Worm (Caenorhabditis elegans) whole organism, L2 larva: ENCODE measurements around the gene F08B12.11.

Source experiments
- ama-1 ChIP-seq: fragments of 150-350 bp; optimal IDR thresholded peaks from 2 replicates; lab custom pipeline; 2018; ENCODE audit warnings: inconsistent platforms
- blmp-1 ChIP-seq: sonication (generic microtip); optimal IDR thresholded peaks from 2 replicates; lab custom pipeline; 2017; ENCODE audit warnings: missing genetic modification characterization, mild to moderate bottlenecking, missing compliant biosample characterization, antibody characterized with exemption, moderate library complexity; ENCODE audit not compliant: insufficient read depth
- fos-1 ChIP-seq: fragments of 150-350 bp; optimal IDR thresholded peaks from 2 replicates; lab custom pipeline; 2014; ENCODE audit warnings: missing biosample characterization, missing genetic modification characterization
- gmeb-1 ChIP-seq: fragments of 150-350 bp; optimal IDR thresholded peaks from 2 replicates; lab custom pipeline; 2014; ENCODE audit warnings: missing biosample characterization, missing genetic modification characterization
- nhr-10 ChIP-seq: sonication (generic microtip); optimal IDR thresholded peaks from 2 replicates; lab custom pipeline; 2017; ENCODE audit warnings: missing biosample characterization, missing genetic modification characterization
- nhr-23 ChIP-seq: fragments of 150-350 bp; optimal IDR thresholded peaks from 2 replicates; lab custom pipeline; 2014; ENCODE audit warnings: missing biosample characterization, missing genetic modification reagents, missing genetic modification characterization
- nhr-237 ChIP-seq: fragments of 150-350 bp; optimal IDR thresholded peaks from 2 replicates; lab custom pipeline; 2014; ENCODE audit warnings: missing biosample characterization, missing genetic modification characterization
- nhr-25 ChIP-seq: fragments of 150-350 bp; sonication (generic microtip); optimal IDR thresholded peaks from 3 replicates; lab custom pipeline; 2014; ENCODE audit warnings: missing biosample characterization, missing genetic modification characterization
- nhr-77 ChIP-seq: fragments of 150-350 bp; optimal IDR thresholded peaks from 2 replicates; lab custom pipeline; 2014; ENCODE audit warnings: missing biosample characterization, missing genetic modification characterization
- skn-1 ChIP-seq: sonication (generic microtip); optimal IDR thresholded peaks from 2 replicates; lab custom pipeline; 2017; ENCODE audit warnings: missing biosample characterization, missing genetic modification characterization
- sma-9 ChIP-seq, 2 experiments: fragments of 150-350 bp in 1 of 2; sonication (generic microtip) in 1 of 2; optimal IDR thresholded peaks; 2 replicates each; lab custom pipeline; 2014 to 2016; ENCODE audit warnings: missing genetic modification characterization in 2 of 2, mild to moderate bottlenecking in 1 of 2, missing biosample characterization in 1 of 2, missing compliant biosample characterization in 1 of 2, missing genetic modification reagents in 1 of 2, moderate library complexity in 1 of 2
- snpc-4 ChIP-seq: fragments of 150-350 bp; optimal IDR thresholded peaks from 2 replicates; lab custom pipeline; 2014; ENCODE audit warnings: missing biosample characterization, missing genetic modification characterization
- ztf-11 ChIP-seq: sonication (generic microtip); optimal IDR thresholded peaks from 2 replicates; lab custom pipeline; 2017; ENCODE audit warnings: missing biosample characterization, missing genetic modification characterization

DNA sequence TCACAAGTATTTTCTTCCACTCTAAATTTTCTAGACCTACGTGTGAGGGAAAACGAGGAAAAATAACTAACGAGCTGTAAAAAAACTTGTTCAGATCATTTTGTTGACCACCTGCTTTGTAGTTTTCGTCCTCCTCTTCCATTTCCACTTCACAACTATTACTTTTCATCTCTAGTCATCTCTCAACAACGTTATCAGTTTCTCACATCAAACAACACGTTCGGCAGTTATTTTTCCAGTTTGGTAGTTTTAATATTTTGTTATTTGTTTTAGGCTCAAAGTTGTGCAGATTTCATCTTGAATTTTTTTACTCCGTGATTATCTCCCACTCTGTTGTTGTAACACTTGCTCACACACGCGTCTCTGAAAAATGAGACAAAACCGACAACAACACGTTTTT is 17.8 kb upstream of the F08B12.11 start:
- no peak for TF ChIP-seq nhr-77 (tag; lab: Kevin White, UChicago)
- TF ChIP-seq nhr-237 (tag; lab: Kevin White, UChicago), result no peak
- TF ChIP-seq snpc-4 (tag; lab: Kevin White, UChicago), result no peak
- no peak for TF ChIP-seq nhr-25 (tag; lab: Kevin White, UChicago)
- TF ChIP-seq gmeb-1 (tag; lab: Kevin White, UChicago), result no peak
- TF ChIP-seq skn-1, result no peak
- no peak for TF ChIP-seq ztf-11 (tag; lab: Kevin White, UChicago)
- TF ChIP-seq nhr-23 (tag; lab: Kevin White, UChicago), result no peak
- no peak for TF ChIP-seq nhr-10 (tag; lab: Kevin White, UChicago)
- TF ChIP-seq ama-1 (lab: Kevin White, UChicago), result no peak
- TF ChIP-seq fos-1 (tag; lab: Kevin White, UChicago), result no peak
- TF ChIP-seq sma-9 (GFP tag; optimal IDR thresholded peaks at IDR 0.05; lab: Kevin White, UChicago), result no peak
- TF ChIP-seq sma-9 (tag; optimal IDR thresholded peaks at IDR 0.05; lab: Kevin White, UChicago), result no peak
- TF ChIP-seq blmp-1, result no peak
